Worm (Caenorhabditis elegans): Measurements from ENCODE around the gene famk-1.
A peak's percentile ranks its signal among the peaks of the same experiment; 100 is the strongest.

DNA sequence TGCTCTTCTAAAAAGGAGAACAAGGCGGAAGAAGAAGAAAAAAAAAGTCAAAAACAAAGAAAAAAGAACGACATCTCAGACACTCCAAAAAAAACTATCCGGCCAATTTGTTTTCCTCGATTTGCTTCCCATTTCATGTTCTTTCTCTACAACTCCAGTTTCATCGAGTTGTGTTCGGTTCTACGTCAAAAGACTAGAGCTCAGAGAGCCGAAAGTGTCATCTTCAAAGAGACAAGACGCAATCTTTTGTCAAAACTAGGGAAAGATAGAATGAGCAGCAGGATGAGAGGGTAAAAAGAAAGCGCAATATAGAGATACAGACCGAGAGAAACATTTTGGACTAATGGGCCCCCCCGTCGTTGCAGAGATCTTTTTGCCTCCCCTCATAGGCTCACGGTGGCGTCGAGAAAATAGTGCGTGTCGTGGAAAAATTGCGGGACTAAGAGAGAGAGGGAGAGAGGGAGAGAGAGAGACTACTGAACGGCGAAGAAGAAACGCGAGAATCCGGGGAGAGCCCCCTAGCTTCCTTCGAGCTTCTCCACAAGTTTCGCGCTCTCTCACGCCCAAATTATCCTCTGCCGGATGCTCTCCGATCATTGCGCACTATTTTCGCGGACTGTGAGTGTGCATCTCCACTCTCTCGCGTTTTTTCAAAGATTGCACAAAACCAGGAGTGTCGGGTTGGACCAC lies 23.9 kb downstream of the famk-1 start:
- TF ChIP-seq him-1 (tag; optimal IDR thresholded peaks at IDR 0.05), result peak; percentile 61
- no peak for TF ChIP-seq W03F9.2 (tag; optimal IDR thresholded peaks at IDR 0.05)
